Fruit fly (Drosophila melanogaster) whole organism, embryonic: Measurements from ENCODE around the gene Kyat.

Source experiments
- Atf6 ChIP-seq: fragments of 200-800 bp; sonication (Bioruptor generic); IDR thresholded peaks from 2 replicates; pipeline ENCODE4 v1.3.6; 2022; ENCODE audit warnings: missing biosample characterization, missing genetic modification characterization
- CG10366 ChIP-seq: fragments of 200-800 bp; sonication (Bioruptor generic); IDR thresholded peaks from 2 replicates; pipeline ENCODE4 v1.3.6; 2022; ENCODE audit warnings: missing biosample characterization, missing genetic modification characterization
- CG11093 ChIP-seq: fragments of 200-800 bp; sonication (Bioruptor generic); IDR thresholded peaks from 3 replicates; pipeline ENCODE4 v1.3.6; 2022; ENCODE audit warnings: missing biosample characterization, missing genetic modification characterization
- CG11247 ChIP-seq: fragments of 200-800 bp; sonication (Bioruptor generic); IDR thresholded peaks from 2 replicates; pipeline ENCODE4 v1.3.6; 2022; ENCODE audit warnings: missing biosample characterization, missing genetic modification characterization
- CG11504 ChIP-seq: fragments of 200-800 bp; sonication (Bioruptor generic); optimal IDR thresholded peaks from 3 replicates; lab custom pipeline; 2019; ENCODE audit warnings: missing biosample characterization, mild to moderate bottlenecking, missing genetic modification characterization, moderate library complexity
- CG12299 ChIP-seq: fragments of 200-800 bp; sonication (Bioruptor generic); optimal IDR thresholded peaks from 2 replicates; lab custom pipeline; 2018; ENCODE audit warnings: missing biosample characterization, mild to moderate bottlenecking, missing genetic modification characterization
- CG12659 ChIP-seq: fragments of 200-800 bp; sonication (Bioruptor generic); optimal IDR thresholded peaks from 3 replicates; lab custom pipeline; 2017; ENCODE audit warnings: mild to moderate bottlenecking, missing biosample characterization, missing genetic modification reagents, missing genetic modification characterization
- CG16813 ChIP-seq: fragments of 200-800 bp; sonication (Bioruptor generic); IDR thresholded peaks from 3 replicates; pipeline ENCODE4 v1.3.6; 2022; ENCODE audit warnings: missing biosample characterization, missing genetic modification characterization; ENCODE audit not compliant: partially characterized antibody
- CG17328 ChIP-seq: fragments of 200-800 bp; sonication (Bioruptor generic); IDR thresholded peaks from 2 replicates; pipeline ENCODE4 v1.3.6; 2022; ENCODE audit warnings: missing biosample characterization, missing genetic modification characterization
- CG17912 ChIP-seq: fragments of 200-800 bp; sonication (Bioruptor generic); optimal IDR thresholded peaks from 2 replicates; lab custom pipeline; 2018; ENCODE audit warnings: missing biosample characterization, mild to moderate bottlenecking, missing genetic modification characterization
- CG1792 ChIP-seq: fragments of 200-800 bp; sonication (Bioruptor generic); optimal IDR thresholded peaks from 2 replicates; lab custom pipeline; 2016; ENCODE audit warnings: missing biosample characterization, missing genetic modification characterization
- CG2712 ChIP-seq: fragments of 200-800 bp; optimal IDR thresholded peaks from 3 replicates; lab custom pipeline; 2019; ENCODE audit warnings: missing biosample characterization, mild to moderate bottlenecking, missing genetic modification characterization, moderate library complexity
- CG32532 ChIP-seq: fragments of 200-800 bp; sonication (Bioruptor generic); IDR thresholded peaks from 2 replicates; pipeline ENCODE4 v1.3.6; 2022; ENCODE audit warnings: missing biosample characterization, missing genetic modification characterization
- CG4424 ChIP-seq: fragments of 200-800 bp; sonication (Bioruptor generic); optimal IDR thresholded peaks from 3 replicates; lab custom pipeline; 2016; ENCODE audit warnings: missing biosample characterization, missing genetic modification characterization
- CG6683 ChIP-seq: fragments of 200-800 bp; sonication (Bioruptor generic); optimal IDR thresholded peaks from 2 replicates; lab custom pipeline; 2017; ENCODE audit warnings: missing biosample characterization, mild to moderate bottlenecking, missing genetic modification characterization, missing genetic modification reagents
- CG6765 ChIP-seq: fragments of 200-800 bp; sonication (Bioruptor generic); optimal IDR thresholded peaks from 3 replicates; lab custom pipeline; 2017; ENCODE audit warnings: missing biosample characterization, mild to moderate bottlenecking, missing genetic modification characterization
- CG7928 ChIP-seq: fragments of 200-800 bp; sonication (Bioruptor generic); optimal IDR thresholded peaks from 2 replicates; lab custom pipeline; 2017; ENCODE audit warnings: missing biosample characterization, mild to moderate bottlenecking, missing genetic modification characterization
- CG8388 ChIP-seq: fragments of 200-800 bp; sonication (Bioruptor generic); optimal IDR thresholded peaks from 2 replicates; lab custom pipeline; 2019; ENCODE audit warnings: missing biosample characterization, mild to moderate bottlenecking, missing genetic modification characterization, moderate library complexity
- Doc2 ChIP-seq: fragments of 200-800 bp; sonication (Bioruptor generic); IDR thresholded peaks from 2 replicates; pipeline ENCODE4 v1.3.6; 2022; ENCODE audit warnings: missing biosample characterization, missing genetic modification characterization
- Drgx ChIP-seq: fragments of 200-800 bp; sonication (Bioruptor generic); IDR thresholded peaks from 2 replicates; pipeline ENCODE4 v1.3.6; 2022; ENCODE audit warnings: missing biosample characterization, missing genetic modification characterization
- Fer3 ChIP-seq: fragments of 200-800 bp; sonication (Bioruptor generic); optimal IDR thresholded peaks from 2 replicates; lab custom pipeline; 2018; ENCODE audit warnings: missing biosample characterization, mild to moderate bottlenecking, missing genetic modification characterization, moderate library complexity
- GATAe ChIP-seq: fragments of 200-800 bp; sonication (Bioruptor generic); conservative IDR thresholded peaks from 2 replicates; pipeline ENCODE4 v1.3.6; 2022; ENCODE audit warnings: missing biosample characterization, missing genetic modification characterization
- Hr39 ChIP-seq: fragments of >200 bp; optimal IDR thresholded peaks from 2 replicates; lab custom pipeline; 2017
- Kr ChIP-seq: fragments of 200-800 bp; sonication (Bioruptor generic); optimal IDR thresholded peaks from 2 replicates; lab custom pipeline; 2017; ENCODE audit warnings: missing biosample characterization, mild to moderate bottlenecking, missing genetic modification characterization
- Nf-YA ChIP-seq: fragments of 200-800 bp; sonication (Bioruptor generic); IDR thresholded peaks from 2 replicates; pipeline ENCODE4 v1.3.6; 2022; ENCODE audit warnings: missing biosample characterization, missing genetic modification characterization
- Oli ChIP-seq: fragments of 200-800 bp; sonication (Bioruptor generic); optimal IDR thresholded peaks from 2 replicates; lab custom pipeline; 2018; ENCODE audit warnings: missing biosample characterization, mild to moderate bottlenecking, missing genetic modification characterization, moderate library complexity
- Side ChIP-seq: fragments of 200-800 bp; sonication (Bioruptor generic); optimal IDR thresholded peaks from 2 replicates; lab custom pipeline; 2016; ENCODE audit warnings: missing biosample characterization, missing genetic modification characterization
- Six4 ChIP-seq: fragments of 200-800 bp; sonication (Bioruptor generic); optimal IDR thresholded peaks from 2 replicates; lab custom pipeline; 2016; ENCODE audit warnings: missing biosample characterization, missing genetic modification characterization
- Trl ChIP-seq, 3 experiments: fragments of >200 bp in 2 of 3; fragments of 200-800 bp in 1 of 3; sonication (Bioruptor generic) in 1 of 3; optimal IDR thresholded peaks; 2 replicates in 1 of 3; 3 replicates in 2 of 3; lab custom pipeline; 2016 to 2017; ENCODE audit warnings: missing biosample characterization in 1 of 3, missing genetic modification characterization in 1 of 3
- al ChIP-seq: fragments of 200-800 bp; sonication (Bioruptor generic); IDR thresholded peaks from 2 replicates; pipeline ENCODE4 v1.3.6; 2022; ENCODE audit warnings: missing biosample characterization, missing genetic modification characterization
- aop ChIP-seq: fragments of 200-800 bp; sonication (Bioruptor generic); IDR thresholded peaks from 2 replicates; pipeline ENCODE4 v1.3.6; 2022; ENCODE audit warnings: missing biosample characterization, missing genetic modification characterization
- ase ChIP-seq: fragments of 200-800 bp; sonication (Bioruptor generic); IDR thresholded peaks from 3 replicates; pipeline ENCODE4 v1.3.6; 2022; ENCODE audit warnings: missing biosample characterization, missing genetic modification characterization
- bigmax ChIP-seq: fragments of 200-800 bp; sonication (Bioruptor generic); optimal IDR thresholded peaks from 2 replicates; lab custom pipeline; 2018; ENCODE audit warnings: missing biosample characterization, mild to moderate bottlenecking, missing genetic modification characterization
- cato ChIP-seq: fragments of 200-800 bp; sonication (Bioruptor generic); optimal IDR thresholded peaks from 2 replicates; lab custom pipeline; 2016; ENCODE audit warnings: missing biosample characterization, missing genetic modification characterization, borderline replicate concordance
- chinmo ChIP-seq: fragments of 200-800 bp; sonication (Bioruptor generic); IDR thresholded peaks from 4 replicates; pipeline ENCODE4 v1.3.6; 2022; ENCODE audit warnings: missing biosample characterization, missing genetic modification characterization; ENCODE audit not compliant: partially characterized antibody
- dan ChIP-seq: fragments of 200-800 bp; sonication (Bioruptor generic); IDR thresholded peaks from 2 replicates; pipeline ENCODE4 v1.3.6; 2022; ENCODE audit warnings: missing biosample characterization, missing genetic modification characterization
- dimm ChIP-seq: fragments of 200-800 bp; sonication (Bioruptor generic); IDR thresholded peaks from 2 replicates; pipeline ENCODE4 v1.3.6; 2022; ENCODE audit warnings: missing biosample characterization, missing genetic modification characterization
- dm ChIP-seq: fragments of 200-800 bp; sonication (Bioruptor generic); optimal IDR thresholded peaks from 3 replicates; lab custom pipeline; 2016; ENCODE audit warnings: missing biosample characterization, missing genetic modification characterization
- exex ChIP-seq: fragments of 200-800 bp; sonication (Bioruptor generic); optimal IDR thresholded peaks from 4 replicates; lab custom pipeline; 2018; ENCODE audit warnings: missing biosample characterization, mild to moderate bottlenecking, missing genetic modification characterization, moderate library complexity
- gem ChIP-seq: fragments of 200-800 bp; sonication (Bioruptor generic); optimal IDR thresholded peaks from 2 replicates; lab custom pipeline; 2019; ENCODE audit warnings: missing biosample characterization, mild to moderate bottlenecking, missing genetic modification characterization, moderate library complexity
- jumu ChIP-seq: fragments of 200-800 bp; sonication (Bioruptor generic); optimal IDR thresholded peaks from 3 replicates; lab custom pipeline; 2016; ENCODE audit warnings: missing biosample characterization, missing genetic modification characterization
- knrl ChIP-seq: fragments of 200-800 bp; sonication (Bioruptor generic); IDR thresholded peaks from 3 replicates; pipeline ENCODE4 v1.3.6; 2022; ENCODE audit warnings: missing biosample characterization, missing genetic modification characterization; ENCODE audit not compliant: partially characterized antibody
- nom ChIP-seq: fragments of 200-800 bp; sonication (Bioruptor generic); optimal IDR thresholded peaks from 2 replicates; lab custom pipeline; 2017; ENCODE audit warnings: missing biosample characterization, missing genetic modification characterization, mild to moderate bottlenecking, moderate library complexity, missing genetic modification reagents
- ro ChIP-seq: fragments of 200-800 bp; sonication (Bioruptor generic); IDR thresholded peaks from 2 replicates; pipeline ENCODE4 v1.3.6; 2022; ENCODE audit warnings: missing biosample characterization, missing genetic modification characterization
- sob ChIP-seq: fragments of 200-800 bp; sonication (Bioruptor generic); IDR thresholded peaks from 2 replicates; pipeline ENCODE4 v1.3.6; 2022; ENCODE audit warnings: missing biosample characterization, missing genetic modification characterization
- sr ChIP-seq: fragments of 200-800 bp; sonication (Bioruptor generic); IDR thresholded peaks from 3 replicates; pipeline ENCODE4 v1.3.6; 2022; ENCODE audit warnings: missing biosample characterization, missing genetic modification characterization
- tup ChIP-seq: fragments of 200-800 bp; sonication (Bioruptor generic); optimal IDR thresholded peaks from 2 replicates; lab custom pipeline; 2016; ENCODE audit warnings: missing biosample characterization, mild to moderate bottlenecking, missing genetic modification characterization, moderate library complexity
- unpg ChIP-seq: fragments of 200-800 bp; sonication (Bioruptor generic); optimal IDR thresholded peaks from 3 replicates; lab custom pipeline; 2018; ENCODE audit warnings: missing biosample characterization, mild to moderate bottlenecking, missing genetic modification characterization, moderate library complexity
- zen ChIP-seq: fragments of 200-800 bp; sonication (Bioruptor generic); optimal IDR thresholded peaks from 3 replicates; lab custom pipeline; 2018; ENCODE audit warnings: missing biosample characterization, mild to moderate bottlenecking, missing genetic modification characterization, moderate library complexity

The Kyat gene

dm6 chr3R:11818930-11819639, 3.2 kb downstream of the Kyat start, which contains the start of the genes COX5A and glo (continued):
- TF ChIP-seq CG12299 (peak; percentile 70), unpg (GFP tag; lab: Kevin White, UChicago) (peak; percentile 74), aop (peak; percentile 58; the same call in 1 of the 2 replicates), Oli (peak; percentile 53), CG12659 (GFP tag; lab: Kevin White, UChicago) (peak; percentile 86), gem (peak; percentile 85), zen (tag; lab: Kevin White, UChicago) (peak; percentile 74), chinmo (GFP tag; lab: Robert Waterston, UW) (0 out of 4 replicates have a peak, but pooled peaks have one; percentile 33), bigmax (GFP tag; lab: Kevin White, UChicago) (no peak), exex (tag; lab: Kevin White, UChicago) (peak; percentile 61), tup (peak; percentile 58), al (GFP tag; lab: Robert Waterston, UW) (peak; percentile 73), Fer3 (tag; lab: Kevin White, UChicago) (peak; percentile 70), sr (GFP tag; lab: Robert Waterston, UW) (0 out of 3 replicates have a peak, but pooled peaks have one; percentile 20), CG10366 (GFP tag; lab: Robert Waterston, UW) (peak; percentile 79), CG17328 (GFP tag; lab: Robert Waterston, UW) (peak; percentile 72), Trl (optimal IDR thresholded peaks at IDR 0.05; lab: Kevin White, UChicago) (no peak), Trl (GFP tag; optimal IDR thresholded peaks at IDR 0.05; lab: Kevin White, UChicago) (peak; percentile 89), ro (no peak), Atf6 (GFP tag; lab: Robert Waterston, UW) (peak; percentile 46; the same call in 1 of the 2 replicates), CG6765 (no peak), CG2712 (tag; lab: Kevin White, UChicago) (peak; percentile 79), ase (GFP tag; lab: Robert Waterston, UW) (0 out of 3 replicates have a peak, but pooled peaks have one; percentile 59), CG1792 (GFP tag; lab: Kevin White, UChicago) (peak; percentile 71), Side (GFP tag; lab: Kevin White, UChicago) (peak; percentile 80), CG32532 (GFP tag; lab: Robert Waterston, UW) (peak; percentile 88), Six4 (GFP tag; lab: Kevin White, UChicago) (peak; percentile 64), CG16813 (GFP tag; lab: Robert Waterston, UW) (0 out of 3 replicates have a peak, but pooled peaks have one; percentile 12), GATAe (GFP tag; lab: Robert Waterston, UW) (no peak), CG11093 (GFP tag; lab: Robert Waterston, UW) (0 out of 3 replicates have a peak, but pooled peaks have one; percentile 39), cato (GFP tag; lab: Kevin White, UChicago) (peak; percentile 22), CG7928 (peak; percentile 97), CG6683 (GFP tag; lab: Kevin White, UChicago) (no peak), Hr39 (lab: Kevin White, UChicago) (no peak), CG11504 (tag; lab: Kevin White, UChicago) (no peak), Nf-YA (GFP tag; lab: Robert Waterston, UW) (no peak), nom (peak; percentile 2), dan (GFP tag; lab: Robert Waterston, UW) (no peak), CG4424 (peak; percentile 82), CG17912 (GFP tag; lab: Kevin White, UChicago) (peak; percentile 57), Kr (no peak), knrl (0 out of 3 replicates have a peak, but pooled peaks have one; percentile 37), CG11247 (GFP tag; lab: Robert Waterston, UW) (peak; percentile 70), dm (GFP tag; lab: Kevin White, UChicago) (peak; percentile 91), dimm (GFP tag; lab: Robert Waterston, UW) (no peak), CG8388 (GFP tag; lab: Kevin White, UChicago) (peak; percentile 58), jumu (peak; percentile 89), Doc2 (no peak), Drgx (GFP tag; lab: Robert Waterston, UW) (peak; percentile 64), sob (GFP tag; lab: Robert Waterston, UW) (peak; percentile 78)
